Fruit fly (Drosophila melanogaster) whole organism, embryonic: Measurements from ENCODE around the gene CstF50.

ENCODE experiments used
- Atf3 ChIP-seq: fragments of 200-800 bp; sonication (Bioruptor generic); optimal IDR thresholded peaks from 3 replicates; lab custom pipeline; 2016; ENCODE audit warnings: missing biosample characterization, missing genetic modification characterization
- Atf6 ChIP-seq: fragments of 200-800 bp; sonication (Bioruptor generic); IDR thresholded peaks from 2 replicates; pipeline ENCODE4 v1.3.6; 2022; ENCODE audit warnings: missing biosample characterization, missing genetic modification characterization
- B-H2 ChIP-seq: fragments of 200-800 bp; sonication (Bioruptor generic); optimal IDR thresholded peaks from 2 replicates; lab custom pipeline; 2018; ENCODE audit warnings: missing biosample characterization, mild to moderate bottlenecking, missing genetic modification characterization
- BtbVII ChIP-seq: fragments of 200-800 bp; sonication (Bioruptor generic); optimal IDR thresholded peaks from 3 replicates; lab custom pipeline; 2017; ENCODE audit warnings: missing biosample characterization, mild to moderate bottlenecking, missing genetic modification characterization
- CG12071 ChIP-seq: fragments of 200-800 bp; sonication (Bioruptor generic); optimal IDR thresholded peaks from 3 replicates; lab custom pipeline; 2018; ENCODE audit warnings: missing biosample characterization, mild to moderate bottlenecking, missing genetic modification characterization
- CG13424 ChIP-seq: fragments of 200-800 bp; sonication (Bioruptor generic); optimal IDR thresholded peaks from 2 replicates; lab custom pipeline; 2019; ENCODE audit warnings: missing biosample characterization, mild to moderate bottlenecking, missing genetic modification characterization, moderate library complexity
- CG16813 ChIP-seq: fragments of 200-800 bp; sonication (Bioruptor generic); IDR thresholded peaks from 3 replicates; pipeline ENCODE4 v1.3.6; 2022; ENCODE audit warnings: missing biosample characterization, missing genetic modification characterization; ENCODE audit not compliant: partially characterized antibody
- CG17359 ChIP-seq: fragments of 200-800 bp; sonication (Bioruptor generic); optimal IDR thresholded peaks from 3 replicates; lab custom pipeline; 2018; ENCODE audit warnings: missing biosample characterization, mild to moderate bottlenecking, missing genetic modification characterization, moderate library complexity
- CG1792 ChIP-seq: fragments of 200-800 bp; sonication (Bioruptor generic); optimal IDR thresholded peaks from 2 replicates; lab custom pipeline; 2016; ENCODE audit warnings: missing biosample characterization, missing genetic modification characterization
- CG18599 ChIP-seq: fragments of 200-800 bp; sonication (Bioruptor generic); optimal IDR thresholded peaks from 3 replicates; lab custom pipeline; 2017; ENCODE audit warnings: missing biosample characterization, missing genetic modification characterization, mild to moderate bottlenecking, moderate library complexity, missing genetic modification reagents
- CG4617 ChIP-seq: fragments of 200-800 bp; sonication (Bioruptor generic); optimal IDR thresholded peaks from 3 replicates; lab custom pipeline; 2016; ENCODE audit warnings: missing biosample characterization, missing genetic modification characterization, borderline replicate concordance
- CG6854 ChIP-seq: fragments of 200-800 bp; sonication (Bioruptor generic); optimal IDR thresholded peaks from 3 replicates; lab custom pipeline; 2017; ENCODE audit warnings: missing biosample characterization, mild to moderate bottlenecking, missing genetic modification characterization
- CG9215 ChIP-seq: fragments of 200-800 bp; sonication (Bioruptor generic); IDR thresholded peaks from 2 replicates; pipeline ENCODE4 v1.3.6; 2022; ENCODE audit warnings: missing biosample characterization, missing genetic modification characterization
- CG9797 ChIP-seq: fragments of 200-800 bp; sonication (Bioruptor generic); optimal IDR thresholded peaks from 3 replicates; lab custom pipeline; 2018; ENCODE audit warnings: missing biosample characterization, mild to moderate bottlenecking, missing genetic modification characterization
- CHES-1-like ChIP-seq: fragments of 200-800 bp; sonication (Bioruptor generic); optimal IDR thresholded peaks from 2 replicates; lab custom pipeline; 2016; ENCODE audit warnings: missing biosample characterization, missing genetic modification characterization
- D19B ChIP-seq: fragments of 200-800 bp; sonication (Bioruptor generic); optimal IDR thresholded peaks from 2 replicates; lab custom pipeline; 2017; ENCODE audit warnings: missing biosample characterization, mild to moderate bottlenecking, missing genetic modification characterization
- Dip2 ChIP-seq: fragments of 200-800 bp; sonication (Bioruptor generic); IDR thresholded peaks from 2 replicates; pipeline ENCODE4 v1.3.6; 2022; ENCODE audit warnings: missing biosample characterization, missing genetic modification characterization
- Ets97D ChIP-seq: fragments of 200-800 bp; sonication (Bioruptor generic); optimal IDR thresholded peaks from 3 replicates; lab custom pipeline; 2016; ENCODE audit warnings: missing biosample characterization, missing genetic modification characterization
- HLH3B ChIP-seq: fragments of 200-800 bp; sonication (Bioruptor generic); IDR thresholded peaks from 2 replicates; pipeline ENCODE4 v1.3.6; 2022; ENCODE audit warnings: missing biosample characterization, missing genetic modification characterization
- Hr39 ChIP-seq: fragments of >200 bp; optimal IDR thresholded peaks from 2 replicates; lab custom pipeline; 2017
- Jarid2 ChIP-seq: fragments of 200-800 bp; sonication (Bioruptor generic); optimal IDR thresholded peaks from 3 replicates; lab custom pipeline; 2017; ENCODE audit warnings: mild to moderate bottlenecking, missing biosample characterization, missing genetic modification reagents, missing genetic modification characterization
- Kr ChIP-seq: fragments of 200-800 bp; sonication (Bioruptor generic); optimal IDR thresholded peaks from 2 replicates; lab custom pipeline; 2017; ENCODE audit warnings: missing biosample characterization, mild to moderate bottlenecking, missing genetic modification characterization
- MTF-1 ChIP-seq: fragments of 200-800 bp; sonication (Bioruptor generic); optimal IDR thresholded peaks from 2 replicates; lab custom pipeline; 2018; ENCODE audit warnings: missing biosample characterization, mild to moderate bottlenecking, missing genetic modification characterization, borderline replicate concordance
- Max ChIP-seq: fragments of 200-800 bp; sonication (Bioruptor generic); optimal IDR thresholded peaks from 2 replicates; lab custom pipeline; 2016; ENCODE audit warnings: missing biosample characterization, mild to moderate bottlenecking, missing genetic modification characterization
- Mes4 ChIP-seq: fragments of 200-800 bp; sonication (Bioruptor generic); optimal IDR thresholded peaks from 2 replicates; lab custom pipeline; 2016; ENCODE audit warnings: missing biosample characterization, missing genetic modification characterization
- Oaz ChIP-seq: fragments of 200-800 bp; sonication (Bioruptor generic); IDR thresholded peaks from 2 replicates; pipeline ENCODE4 v1.3.6; 2022; ENCODE audit warnings: missing biosample characterization, missing genetic modification characterization
- Poxn ChIP-seq: fragments of 200-800 bp; sonication (Bioruptor generic); IDR thresholded peaks from 2 replicates; pipeline ENCODE4 v1.3.6; 2022; ENCODE audit warnings: missing biosample characterization, missing genetic modification characterization
- Ravus ChIP-seq: fragments of 200-800 bp; sonication (Bioruptor generic); IDR thresholded peaks from 2 replicates; pipeline ENCODE4 v1.3.6; 2022; ENCODE audit warnings: missing biosample characterization, missing genetic modification characterization
- Usf ChIP-seq: fragments of 200-800 bp; sonication (Bioruptor generic); optimal IDR thresholded peaks from 2 replicates; lab custom pipeline; 2017; ENCODE audit warnings: missing genotype, missing biosample characterization, missing genetic modification characterization
- ara ChIP-seq: fragments of 200-800 bp; sonication (Bioruptor generic); IDR thresholded peaks from 2 replicates; pipeline ENCODE4 v1.3.6; 2022; ENCODE audit warnings: missing biosample characterization, missing genetic modification characterization
- ase ChIP-seq: fragments of 200-800 bp; sonication (Bioruptor generic); IDR thresholded peaks from 3 replicates; pipeline ENCODE4 v1.3.6; 2022; ENCODE audit warnings: missing biosample characterization, missing genetic modification characterization
- bab2 ChIP-seq: fragments of 200-800 bp; sonication (Bioruptor generic); optimal IDR thresholded peaks from 2 replicates; lab custom pipeline; 2016; ENCODE audit warnings: missing biosample characterization, missing genetic modification characterization
- bcd ChIP-seq: fragments of 200-800 bp; sonication (Bioruptor generic); optimal IDR thresholded peaks from 2 replicates; lab custom pipeline; 2017; ENCODE audit warnings: missing biosample characterization, mild to moderate bottlenecking, missing genetic modification characterization
- chinmo ChIP-seq: fragments of 200-800 bp; sonication (Bioruptor generic); IDR thresholded peaks from 4 replicates; pipeline ENCODE4 v1.3.6; 2022; ENCODE audit warnings: missing biosample characterization, missing genetic modification characterization; ENCODE audit not compliant: partially characterized antibody
- ci ChIP-seq: fragments of 200-800 bp; sonication (Bioruptor generic); IDR thresholded peaks from 3 replicates; pipeline ENCODE4 v1.3.6; 2022; ENCODE audit warnings: missing biosample characterization, missing genetic modification characterization
- ewg ChIP-seq: fragments of 200-800 bp; sonication (Bioruptor generic); optimal IDR thresholded peaks from 3 replicates; lab custom pipeline; 2017; ENCODE audit warnings: mild to moderate bottlenecking, missing biosample characterization, missing genetic modification reagents, missing genetic modification characterization
- fru ChIP-seq: fragments of >200 bp; optimal IDR thresholded peaks from 2 replicates; lab custom pipeline; 2017
- gcm2 ChIP-seq: fragments of 200-800 bp; sonication (Bioruptor generic); optimal IDR thresholded peaks from 2 replicates; lab custom pipeline; 2016; ENCODE audit warnings: missing biosample characterization, missing genetic modification characterization
- gsb ChIP-seq: fragments of 200-800 bp; sonication (Bioruptor generic); IDR thresholded peaks from 2 replicates; pipeline ENCODE4 v1.3.6; 2022; ENCODE audit warnings: missing biosample characterization, missing genetic modification characterization
- hb ChIP-seq: fragments of 200-800 bp; sonication (Bioruptor generic); IDR thresholded peaks from 3 replicates; pipeline ENCODE4 v1.3.6; 2022; ENCODE audit warnings: missing biosample characterization, missing genetic modification characterization; ENCODE audit not compliant: partially characterized antibody
- her ChIP-seq: fragments of 200-800 bp; sonication (Bioruptor generic); optimal IDR thresholded peaks from 2 replicates; lab custom pipeline; 2016; ENCODE audit warnings: missing biosample characterization, missing genetic modification characterization
- jigr1 ChIP-seq: fragments of 200-800 bp; sonication (Bioruptor generic); IDR thresholded peaks from 3 replicates; pipeline ENCODE4 v1.3.6; 2022; ENCODE audit warnings: missing biosample characterization, missing genetic modification characterization
- kay ChIP-seq: fragments of 200-800 bp; sonication (Bioruptor generic); optimal IDR thresholded peaks from 2 replicates; lab custom pipeline; 2016; ENCODE audit warnings: missing biosample characterization, missing genetic modification characterization
- kni ChIP-seq: fragments of 200-800 bp; sonication (Bioruptor generic); optimal IDR thresholded peaks from 3 replicates; lab custom pipeline; 2017; ENCODE audit warnings: mild to moderate bottlenecking, missing biosample characterization, missing genetic modification reagents, missing genetic modification characterization
- mirr ChIP-seq: fragments of 200-800 bp; sonication (Bioruptor generic); optimal IDR thresholded peaks from 3 replicates; lab custom pipeline; 2018; ENCODE audit warnings: missing biosample characterization, mild to moderate bottlenecking, missing genetic modification characterization
- pho ChIP-seq: fragments of 200-800 bp; sonication (Bioruptor generic); optimal IDR thresholded peaks from 2 replicates; lab custom pipeline; 2016; ENCODE audit warnings: missing biosample characterization, missing genetic modification characterization
- pum ChIP-seq: fragments of 200-800 bp; sonication (Bioruptor generic); optimal IDR thresholded peaks from 2 replicates; lab custom pipeline; 2016; ENCODE audit warnings: missing biosample characterization, missing genetic modification characterization
- run ChIP-seq: fragments of 200-800 bp; sonication (Bioruptor generic); optimal IDR thresholded peaks from 3 replicates; lab custom pipeline; 2018; ENCODE audit warnings: missing biosample characterization, mild to moderate bottlenecking, missing genetic modification characterization
- sr ChIP-seq: fragments of 200-800 bp; sonication (Bioruptor generic); IDR thresholded peaks from 3 replicates; pipeline ENCODE4 v1.3.6; 2022; ENCODE audit warnings: missing biosample characterization, missing genetic modification characterization
- stc ChIP-seq: fragments of 200-800 bp; sonication (Bioruptor generic); IDR thresholded peaks from 2 replicates; pipeline ENCODE4 v1.3.6; 2022; ENCODE audit warnings: missing biosample characterization, missing genetic modification characterization
- vfl ChIP-seq: fragments of 200-800 bp; sonication (Bioruptor generic); optimal IDR thresholded peaks from 2 replicates; lab custom pipeline; 2016; ENCODE audit warnings: missing biosample characterization, missing genetic modification characterization
- zfh1 ChIP-seq: fragments of 200-800 bp; sonication (Bioruptor generic); IDR thresholded peaks from 3 replicates; pipeline ENCODE4 v1.3.6; 2022; ENCODE audit warnings: missing biosample characterization, missing genetic modification characterization

Gene CstF50

dm6 chr3R:31744044-31744652, 7.4 kb upstream of the CstF50 start, which contains the start of gene CG1896 (continued):
- TF ChIP-seq CHES-1-like: no peak
- TF ChIP-seq ara (GFP tag; lab: Robert Waterston, UW): no peak
- no peak for TF ChIP-seq pum (GFP tag; lab: Kevin White, UChicago)
- TF ChIP-seq sr (GFP tag; lab: Robert Waterston, UW): no peak
- TF ChIP-seq Atf3 (GFP tag; lab: Kevin White, UChicago): no peak
- TF ChIP-seq bcd: peak; percentile 7
- peak; percentile 57; the same call in 1 of the 3 replicates for TF ChIP-seq ci (GFP tag; lab: Robert Waterston, UW)
- no peak for TF ChIP-seq Jarid2
- no peak for TF ChIP-seq Ets97D (GFP tag; lab: Kevin White, UChicago)
- TF ChIP-seq vfl (GFP tag; lab: Kevin White, UChicago): no peak
- no peak for TF ChIP-seq Usf (GFP tag; lab: Kevin White, UChicago)
- no peak for TF ChIP-seq Dip2 (GFP tag; lab: Robert Waterston, UW)
- no peak for TF ChIP-seq Oaz
- TF ChIP-seq her: no peak
- TF ChIP-seq mirr: no peak
- no peak for TF ChIP-seq CG9215 (GFP tag; lab: Robert Waterston, UW)
- peak; percentile 54 for TF ChIP-seq stc
- peak; percentile 26 for TF ChIP-seq ewg (GFP tag; lab: Kevin White, UChicago)
- TF ChIP-seq gcm2 (GFP tag; lab: Kevin White, UChicago): no peak
- no peak for TF ChIP-seq Kr (GFP tag; lab: Kevin White, UChicago)
- peak; percentile 19 for TF ChIP-seq D19B (GFP tag; lab: Kevin White, UChicago)
- TF ChIP-seq Mes4 (GFP tag; lab: Kevin White, UChicago): no peak
- 0 out of 2 replicates have a peak, but pooled peaks have one; percentile 10 for TF ChIP-seq HLH3B (GFP tag; lab: Robert Waterston, UW)
- TF ChIP-seq Ravus: no peak
- TF ChIP-seq Poxn (GFP tag; lab: Robert Waterston, UW): no peak
- peak; percentile 30 for TF ChIP-seq Max
- no peak for TF ChIP-seq CG6854 (GFP tag; lab: Kevin White, UChicago)
- TF ChIP-seq Atf6: no peak
- TF ChIP-seq B-H2 (GFP tag; lab: Kevin White, UChicago): no peak
- TF ChIP-seq jigr1 (GFP tag; lab: Robert Waterston, UW): no peak
- TF ChIP-seq pho (GFP tag; lab: Kevin White, UChicago): no peak
- peak; percentile 24 for TF ChIP-seq CG13424 (tag; lab: Kevin White, UChicago)
- TF ChIP-seq CG17359 (tag; lab: Kevin White, UChicago): peak; percentile 55
- peak; percentile 40 for TF ChIP-seq CG4617 (GFP tag; lab: Kevin White, UChicago)
- no peak for TF ChIP-seq fru (lab: Kevin White, UChicago)
- TF ChIP-seq run (tag; lab: Kevin White, UChicago): no peak
- no peak for TF ChIP-seq kay
- TF ChIP-seq zfh1 (GFP tag; lab: Robert Waterston, UW): peak; percentile 71; the same call in 2 of the 3 replicates
- no peak for TF ChIP-seq Hr39
- no peak for TF ChIP-seq ase (GFP tag; lab: Robert Waterston, UW)
- no peak for TF ChIP-seq CG1792
- TF ChIP-seq CG16813 (GFP tag; lab: Robert Waterston, UW): no peak
- peak; percentile 62 for TF ChIP-seq CG18599 (GFP tag; lab: Kevin White, UChicago)
- TF ChIP-seq hb (GFP tag; lab: Robert Waterston, UW): no peak
- TF ChIP-seq bab2 (GFP tag; lab: Kevin White, UChicago): no peak
- no peak for TF ChIP-seq CG12071 (GFP tag; lab: Kevin White, UChicago)
- no peak for TF ChIP-seq chinmo (GFP tag; lab: Robert Waterston, UW)
- TF ChIP-seq kni (GFP tag; lab: Kevin White, UChicago): no peak
- TF ChIP-seq CG9797 (GFP tag; lab: Kevin White, UChicago): no peak
- no peak for TF ChIP-seq gsb
- TF ChIP-seq BtbVII (GFP tag; lab: Kevin White, UChicago): no peak
- peak; percentile 5 for TF ChIP-seq MTF-1 (GFP tag; lab: Kevin White, UChicago)
